Worm (Caenorhabditis elegans) whole organism, midembryonic: ENCODE results near the gene srx-78.

ENCODE experiments used
- T22C8.4 ChIP-seq: fragments of 200-800 bp; sonication (Bioruptor generic); IDR thresholded peaks from 2 replicates; pipeline ENCODE4 v1.3.6; 2022; ENCODE audit warnings: missing genetic modification characterization, missing compliant biosample characterization
- cog-1 ChIP-seq: sonication (generic microtip); optimal IDR thresholded peaks from 2 replicates; lab custom pipeline; 2016; ENCODE audit warnings: missing genetic modification characterization, missing compliant biosample characterization
- flt-1 ChIP-seq: fragments of 200-800 bp; sonication (Bioruptor generic); IDR thresholded peaks from 2 replicates; pipeline ENCODE4 v1.3.6; 2022; ENCODE audit warnings: missing genetic modification characterization, missing compliant biosample characterization
- klf-2 ChIP-seq: fragments of 200-800 bp; sonication (Bioruptor generic); conservative IDR thresholded peaks from 2 replicates; pipeline ENCODE4 v1.3.6; 2022; ENCODE audit warnings: missing genetic modification reagents, missing genetic modification characterization, missing compliant biosample characterization
- med-1 ChIP-seq: sonication (generic microtip); optimal IDR thresholded peaks from 2 replicates; lab custom pipeline; 2017; ENCODE audit warnings: missing genetic modification characterization, mild to moderate bottlenecking, missing compliant biosample characterization, antibody characterized with exemption, missing genetic modification reagents; ENCODE audit not compliant: insufficient read depth
- ref-1 ChIP-seq: fragments of 200-800 bp; sonication (Bioruptor generic); conservative IDR thresholded peaks from 2 replicates; pipeline ENCODE4 v1.3.6; 2022; ENCODE audit warnings: missing genetic modification reagents, missing genetic modification characterization, missing compliant biosample characterization
- tab-1 ChIP-seq: fragments of 200-800 bp; sonication (Bioruptor generic); IDR thresholded peaks from 2 replicates; pipeline ENCODE4 v1.3.6; 2022; ENCODE audit warnings: missing genetic modification characterization, missing compliant biosample characterization
- ztf-23 ChIP-seq: fragments of 200-800 bp; sonication (Bioruptor generic); IDR thresholded peaks from 2 replicates; pipeline ENCODE4 v1.3.6; 2022; ENCODE audit warnings: missing genetic modification reagents, missing genetic modification characterization, missing compliant biosample characterization
- ztf-29 ChIP-seq: fragments of 200-800 bp; sonication (Bioruptor generic); IDR thresholded peaks from 2 replicates; pipeline ENCODE4 v1.3.6; 2022; ENCODE audit warnings: missing genetic modification reagents, missing genetic modification characterization, missing compliant biosample characterization

ce11 chrV:15113992-15114391 is 19.1 kb downstream of the srx-78 start, which contains the start of gene T01G5.6:
- TF ChIP-seq tab-1 (GFP tag; lab: Robert Waterston, UW) (no peak), flt-1 (GFP tag; lab: Robert Waterston, UW) (no peak), med-1 (GFP tag; lab: Kevin White, UChicago) (no peak), T22C8.4 (GFP tag; lab: Robert Waterston, UW) (no peak), ztf-29 (GFP tag; lab: Robert Waterston, UW) (no peak), cog-1 (tag; lab: Kevin White, UChicago) (no peak), ref-1 (GFP tag; lab: Robert Waterston, UW) (no peak), ztf-23 (GFP tag; lab: Robert Waterston, UW) (no peak), klf-2 (GFP tag; lab: Robert Waterston, UW) (no peak)
